Fruit fly (Drosophila melanogaster): Measurements from ENCODE around the gene Ugt35A1.

dm6 chr3R:11170146-11170545, 2.3 kb downstream of the Ugt35A1 start, which contains the start of gene Ugt35B1:
- TF ChIP-seq CTCF (optimal IDR thresholded peaks at IDR 0.05) (no peak), CG8478 (optimal IDR thresholded peaks at IDR 0.05) (no peak)
